Fruit fly (Drosophila melanogaster): Measurements from ENCODE around the gene CG5080.

dm6 chr2L:1116661-1117322 lies 46.9 kb downstream of the CG5080 start:
- TF ChIP-seq CTCF (optimal IDR thresholded peaks at IDR 0.05) (no peak), CG8478 (optimal IDR thresholded peaks at IDR 0.05) (no peak)
